Worm (Caenorhabditis elegans) whole organism, L4/young adult: Measurements from ENCODE around the gene csp-2.

Experiments
- W03F9.2 ChIP-seq: fragments of 150-350 bp; optimal IDR thresholded peaks from 2 replicates; lab custom pipeline; 2014; ENCODE audit warnings: missing biosample characterization, missing genetic modification characterization
- dao-5 ChIP-seq: sonication (generic microtip); optimal IDR thresholded peaks from 2 replicates; lab custom pipeline; 2016; ENCODE audit warnings: missing genotype, missing genetic modification characterization, moderate library complexity, missing compliant biosample characterization
- him-1 ChIP-seq: sonication (generic microtip); optimal IDR thresholded peaks from 2 replicates; lab custom pipeline; 2016; ENCODE audit warnings: missing genotype, missing genetic modification reagents, missing genetic modification characterization, missing compliant biosample characterization

Gene csp-2

ce11 chrIV:6307439-6307838, at the start of gene csp-2:
Gene csp-2 (plus strand): TSS chrIV:6307739.
- no peak for TF ChIP-seq dao-5 (tag; lab: Kevin White, UChicago)
- no peak for TF ChIP-seq W03F9.2 (tag; lab: Kevin White, UChicago)
- no peak for TF ChIP-seq him-1

ce11 chrIV:6258967-6259366, 48.6 kb upstream of the csp-2 start:
- TF ChIP-seq him-1 (no peak), W03F9.2 (tag; lab: Kevin White, UChicago) (no peak), dao-5 (tag; lab: Kevin White, UChicago) (no peak)

ce11 chrIV:6259732-6260131, 47.8 kb upstream of the csp-2 start, which contains the start of gene nlp-16:
Gene nlp-16 (minus strand): TSS chrIV:6259832.
- no peak for TF ChIP-seq him-1
- TF ChIP-seq dao-5 (tag; lab: Kevin White, UChicago), result no peak
- TF ChIP-seq W03F9.2 (tag; lab: Kevin White, UChicago), result no peak

- TF ChIP-seq him-1 (no peak), W03F9.2 (tag; lab: Kevin White, UChicago) (no peak), dao-5 (tag; lab: Kevin White, UChicago) (no peak)
Observed at ce11 chrIV:6263244-6263643, 44.3 kb upstream of the csp-2 start, which contains the start of gene srv-28. Gene srv-28 (minus strand): TSS chrIV:6263344.

ce11 chrIV:6266499-6266898, 41.0 kb upstream of the csp-2 start, which contains the start of gene srv-29:
Gene srv-29 (minus strand): TSS chrIV:6266599.
- TF ChIP-seq W03F9.2 (tag; lab: Kevin White, UChicago) (no peak), dao-5 (tag; lab: Kevin White, UChicago) (no peak), him-1 (no peak)

ce11 chrIV:6269346-6269745, 38.2 kb upstream of the csp-2 start, which contains the start of gene srv-30:
Gene srv-30 (minus strand): TSS chrIV:6269446.
- TF ChIP-seq dao-5 (tag; lab: Kevin White, UChicago), result no peak

ce11 chrIV:6271923-6272322, 35.6 kb upstream of the csp-2 start, which contains the start of gene srv-31:
Gene srv-31 (minus strand): TSS chrIV:6272023.
- TF ChIP-seq dao-5 (tag; lab: Kevin White, UChicago) (no peak), W03F9.2 (tag; lab: Kevin White, UChicago) (no peak)

ce11 chrIV:6275671-6276209, 31.8 kb upstream of the csp-2 start, which contains the start of the genes aat-4 and T13A10.1:
Gene aat-4 (minus strand): TSS chrIV:6275721.
Gene T13A10.1 (plus strand): TSS chrIV:6276081.
- TF ChIP-seq W03F9.2 (tag; lab: Kevin White, UChicago), result no peak
- TF ChIP-seq him-1, result no peak
- TF ChIP-seq dao-5 (tag; lab: Kevin White, UChicago), result no peak

ce11 chrIV:6279392-6279791, 28.1 kb upstream of the csp-2 start, which contains the start of gene sams-5:
Gene sams-5 (minus strand): TSS chrIV:6279522.
- no peak for TF ChIP-seq him-1
- no peak for TF ChIP-seq dao-5 (tag; lab: Kevin White, UChicago)

ce11 chrIV:6282143-6282542, 25.4 kb upstream of the csp-2 start, which contains the start of gene srv-32:
Gene srv-32 (minus strand): TSS chrIV:6282243.
- TF ChIP-seq dao-5 (tag; lab: Kevin White, UChicago), result no peak
- TF ChIP-seq him-1, result no peak
- TF ChIP-seq W03F9.2 (tag; lab: Kevin White, UChicago), result no peak

ce11 chrIV:6284277-6284676, 23.3 kb upstream of the csp-2 start, which contains the start of gene ops-1:
Gene ops-1 (minus strand): TSS chrIV:6284377.
- TF ChIP-seq dao-5 (tag; lab: Kevin White, UChicago) (no peak), W03F9.2 (tag; lab: Kevin White, UChicago) (no peak), him-1 (no peak)

- TF ChIP-seq him-1, result no peak
- no peak for TF ChIP-seq dao-5 (tag; lab: Kevin White, UChicago)
- no peak for TF ChIP-seq W03F9.2 (tag; lab: Kevin White, UChicago)
Observed at ce11 chrIV:6290741-6291140, 16.8 kb upstream of the csp-2 start, which contains the start of gene srv-24. Gene srv-24 (minus strand): TSS chrIV:6290841.

- no peak for TF ChIP-seq dao-5 (tag; lab: Kevin White, UChicago)
- no peak for TF ChIP-seq him-1
- TF ChIP-seq W03F9.2 (tag; lab: Kevin White, UChicago), result no peak
Observed at ce11 chrIV:6294081-6294480, 13.5 kb upstream of the csp-2 start, which contains the start of gene hil-2. Gene hil-2 (plus strand): TSS chrIV:6294240.

ce11 chrIV:6298253-6298652, 9.3 kb upstream of the csp-2 start, which contains the start of gene srv-27:
Gene srv-27 (minus strand): TSS chrIV:6298353.
- no peak for TF ChIP-seq him-1

ce11 chrIV:6299523-6299922, 8.0 kb upstream of the csp-2 start:
- TF ChIP-seq W03F9.2 (tag; lab: Kevin White, UChicago) (no peak), dao-5 (tag; lab: Kevin White, UChicago) (no peak), him-1 (no peak)
